Fruit fly (Drosophila melanogaster) whole organism, embryonic: ENCODE results near the gene Tgt.

Experiments
- Abd-B ChIP-seq: fragments of 200-800 bp; sonication (Bioruptor generic); optimal IDR thresholded peaks from 2 replicates; lab custom pipeline; 2018; ENCODE audit warnings: missing biosample characterization, mild to moderate bottlenecking, missing genetic modification characterization, moderate library complexity
- Bgb ChIP-seq: fragments of 200-800 bp; sonication (Bioruptor generic); IDR thresholded peaks from 2 replicates; pipeline ENCODE4 v1.3.6; 2022; ENCODE audit warnings: missing biosample characterization, missing genetic modification characterization; ENCODE audit not compliant: partially characterized antibody
- CG10274 ChIP-seq: fragments of 200-800 bp; sonication (Bioruptor generic); optimal IDR thresholded peaks from 3 replicates; lab custom pipeline; 2017; ENCODE audit warnings: missing biosample characterization, mild to moderate bottlenecking, missing genetic modification characterization
- CG10959 ChIP-seq: fragments of 200-800 bp; sonication (Bioruptor generic); IDR thresholded peaks from 2 replicates; pipeline ENCODE4 v1.3.6; 2022; ENCODE audit warnings: missing biosample characterization, missing genetic modification characterization
- CG11456 ChIP-seq: fragments of 200-800 bp; sonication (Bioruptor generic); IDR thresholded peaks from 3 replicates; pipeline ENCODE4 v1.3.6; 2022; ENCODE audit warnings: missing biosample characterization, missing genetic modification characterization
- CG11723 ChIP-seq: fragments of 200-800 bp; sonication (Bioruptor generic); optimal IDR thresholded peaks from 2 replicates; lab custom pipeline; 2017; ENCODE audit warnings: missing biosample characterization, mild to moderate bottlenecking, missing genetic modification characterization
- CG13624 ChIP-seq: fragments of 200-800 bp; sonication (Bioruptor generic); optimal IDR thresholded peaks from 2 replicates; lab custom pipeline; 2016; ENCODE audit warnings: missing biosample characterization, missing genetic modification characterization
- CG15073 ChIP-seq: fragments of 200-800 bp; sonication (Bioruptor generic); optimal IDR thresholded peaks from 2 replicates; lab custom pipeline; 2016; ENCODE audit warnings: missing biosample characterization, missing genetic modification characterization
- CG15601 ChIP-seq: fragments of 200-800 bp; sonication (Bioruptor generic); optimal IDR thresholded peaks from 3 replicates; lab custom pipeline; 2019; ENCODE audit warnings: missing biosample characterization, mild to moderate bottlenecking, missing genetic modification characterization, moderate library complexity
- CG30403 ChIP-seq: fragments of 200-800 bp; sonication (Bioruptor generic); optimal IDR thresholded peaks from 3 replicates; lab custom pipeline; 2016; ENCODE audit warnings: missing biosample characterization, missing genetic modification characterization
- CG3281 ChIP-seq: fragments of 200-800 bp; sonication (Bioruptor generic); optimal IDR thresholded peaks from 3 replicates; lab custom pipeline; 2017; ENCODE audit warnings: missing biosample characterization, mild to moderate bottlenecking, missing genetic modification characterization
- CG33557 ChIP-seq: fragments of 200-800 bp; sonication (Bioruptor generic); optimal IDR thresholded peaks from 2 replicates; lab custom pipeline; 2019; ENCODE audit warnings: missing biosample characterization, mild to moderate bottlenecking, missing genetic modification characterization, moderate library complexity
- CG42726 ChIP-seq: fragments of 200-800 bp; sonication (Bioruptor generic); IDR thresholded peaks from 2 replicates; pipeline ENCODE4 v1.3.6; 2022; ENCODE audit warnings: missing biosample characterization, missing genetic modification characterization; ENCODE audit not compliant: partially characterized antibody
- CG4730 ChIP-seq: fragments of 200-800 bp; sonication (Bioruptor generic); IDR thresholded peaks from 2 replicates; pipeline ENCODE4 v1.3.6; 2022; ENCODE audit warnings: missing biosample characterization, missing genetic modification characterization
- CG6175 ChIP-seq: fragments of 200-800 bp; sonication (Bioruptor generic); IDR thresholded peaks from 3 replicates; pipeline ENCODE4 v1.3.6; 2022; ENCODE audit warnings: missing biosample characterization, missing genetic modification characterization
- CG7987 ChIP-seq: fragments of 200-800 bp; sonication (Bioruptor generic); optimal IDR thresholded peaks from 2 replicates; lab custom pipeline; 2018; ENCODE audit warnings: missing biosample characterization, mild to moderate bottlenecking, missing genetic modification characterization, moderate library complexity
- CG8281 ChIP-seq: fragments of 200-800 bp; sonication (Bioruptor generic); optimal IDR thresholded peaks from 2 replicates; lab custom pipeline; 2018; ENCODE audit warnings: missing biosample characterization, mild to moderate bottlenecking, missing genetic modification characterization, moderate library complexity
- CG9609 ChIP-seq: fragments of 200-800 bp; sonication (Bioruptor generic); optimal IDR thresholded peaks from 3 replicates; lab custom pipeline; 2016; ENCODE audit warnings: missing biosample characterization, missing genetic modification characterization
- CG9727 ChIP-seq: fragments of 200-800 bp; sonication (Bioruptor generic); optimal IDR thresholded peaks from 3 replicates; lab custom pipeline; 2017; ENCODE audit warnings: missing biosample characterization, mild to moderate bottlenecking, missing genetic modification characterization
- CG9817 ChIP-seq: fragments of 200-800 bp; sonication (Bioruptor generic); optimal IDR thresholded peaks from 2 replicates; lab custom pipeline; 2018; ENCODE audit warnings: missing biosample characterization, mild to moderate bottlenecking, missing genetic modification characterization, moderate library complexity
- CG9932 ChIP-seq: fragments of 200-800 bp; sonication (Bioruptor generic); IDR thresholded peaks from 2 replicates; pipeline ENCODE4 v1.3.6; 2022; ENCODE audit warnings: missing biosample characterization, missing genetic modification characterization
- Dfd ChIP-seq, 2 experiments: fragments of >200 bp; optimal IDR thresholded peaks; 2 replicates each; lab custom pipeline; 2017; ENCODE audit warnings: missing biosample characterization in 2 of 2, missing genetic modification characterization in 2 of 2
- Doc3 ChIP-seq: fragments of 200-800 bp; sonication (Bioruptor generic); IDR thresholded peaks from 3 replicates; pipeline ENCODE4 v1.3.6; 2022; ENCODE audit warnings: missing biosample characterization, missing genetic modification characterization; ENCODE audit not compliant: partially characterized antibody
- Drgx ChIP-seq: fragments of 200-800 bp; sonication (Bioruptor generic); IDR thresholded peaks from 2 replicates; pipeline ENCODE4 v1.3.6; 2022; ENCODE audit warnings: missing biosample characterization, missing genetic modification characterization
- Ets65A ChIP-seq: fragments of 200-800 bp; sonication (Bioruptor generic); peaks from one replicate; lab custom pipeline; 2016; ENCODE audit warnings: missing biosample characterization, missing genetic modification characterization
- H2.0 ChIP-seq: fragments of 200-800 bp; sonication (Bioruptor generic); IDR thresholded peaks from 2 replicates; pipeline ENCODE4 v1.3.6; 2022; ENCODE audit warnings: missing biosample characterization, missing genetic modification characterization
- HmgD ChIP-seq: fragments of 200-800 bp; sonication (Bioruptor generic); optimal IDR thresholded peaks from 3 replicates; lab custom pipeline; 2016; ENCODE audit warnings: missing biosample characterization, missing genetic modification characterization
- Hsf ChIP-seq: fragments of 200-800 bp; sonication (Bioruptor generic); optimal IDR thresholded peaks from 3 replicates; lab custom pipeline; 2016; ENCODE audit warnings: missing biosample characterization, missing genetic modification characterization
- Meics ChIP-seq: fragments of 200-800 bp; sonication (Bioruptor generic); optimal IDR thresholded peaks from 2 replicates; lab custom pipeline; 2017; ENCODE audit warnings: missing biosample characterization, mild to moderate bottlenecking, missing genetic modification characterization
- Oli ChIP-seq: fragments of 200-800 bp; sonication (Bioruptor generic); optimal IDR thresholded peaks from 2 replicates; lab custom pipeline; 2018; ENCODE audit warnings: missing biosample characterization, mild to moderate bottlenecking, missing genetic modification characterization, moderate library complexity
- Stat92E ChIP-seq, 3 experiments: fragments of >200 bp in 2 of 3; fragments of 200-800 bp in 1 of 3; sonication (Bioruptor generic) in 1 of 3; optimal IDR thresholded peaks; 2 replicates each; lab custom pipeline; 2017 to 2019; ENCODE audit warnings: missing biosample characterization in 3 of 3, missing genetic modification characterization in 3 of 3, mild to moderate bottlenecking in 1 of 3, moderate library complexity in 1 of 3
- ara ChIP-seq: fragments of 200-800 bp; sonication (Bioruptor generic); IDR thresholded peaks from 2 replicates; pipeline ENCODE4 v1.3.6; 2022; ENCODE audit warnings: missing biosample characterization, missing genetic modification characterization
- bbx ChIP-seq: fragments of 200-800 bp; sonication (Bioruptor generic); IDR thresholded peaks from 2 replicates; pipeline ENCODE4 v1.3.6; 2022; ENCODE audit warnings: missing biosample characterization, missing genetic modification characterization; ENCODE audit not compliant: partially characterized antibody
- bcd ChIP-seq: fragments of 200-800 bp; sonication (Bioruptor generic); optimal IDR thresholded peaks from 2 replicates; lab custom pipeline; 2017; ENCODE audit warnings: missing biosample characterization, mild to moderate bottlenecking, missing genetic modification characterization
- chm ChIP-seq: fragments of 200-800 bp; sonication (Bioruptor generic); IDR thresholded peaks from 2 replicates; pipeline ENCODE4 v1.3.6; 2022; ENCODE audit warnings: missing biosample characterization, missing genetic modification characterization
- danr ChIP-seq: fragments of 200-800 bp; sonication (Bioruptor generic); IDR thresholded peaks from 2 replicates; pipeline ENCODE4 v1.3.6; 2022; ENCODE audit warnings: missing biosample characterization, missing genetic modification characterization
- dmrt11E ChIP-seq: fragments of 200-800 bp; sonication (Bioruptor generic); optimal IDR thresholded peaks from 3 replicates; lab custom pipeline; 2018; ENCODE audit warnings: missing biosample characterization, mild to moderate bottlenecking, missing genetic modification characterization, moderate library complexity
- esg ChIP-seq: fragments of 200-800 bp; sonication (Bioruptor generic); conservative IDR thresholded peaks from 2 replicates; pipeline ENCODE4 v1.3.6; 2022; ENCODE audit warnings: missing biosample characterization, missing genetic modification characterization
- ftz-f1 ChIP-seq: fragments of 200-800 bp; sonication (Bioruptor generic); optimal IDR thresholded peaks from 2 replicates; lab custom pipeline; 2016; ENCODE audit warnings: missing biosample characterization, missing genetic modification characterization
- fu2 ChIP-seq: fragments of 200-800 bp; sonication (Bioruptor generic); optimal IDR thresholded peaks from 2 replicates; lab custom pipeline; 2016; ENCODE audit warnings: missing biosample characterization, missing genetic modification characterization
- nerfin-2 ChIP-seq: fragments of 200-800 bp; sonication (Bioruptor generic); IDR thresholded peaks from 2 replicates; pipeline ENCODE4 v1.3.6; 2022; ENCODE audit warnings: missing biosample characterization, missing genetic modification characterization; ENCODE audit not compliant: partially characterized antibody
- odd ChIP-seq: fragments of 200-800 bp; sonication (Bioruptor generic); optimal IDR thresholded peaks from 2 replicates; lab custom pipeline; 2017; ENCODE audit warnings: missing biosample characterization, mild to moderate bottlenecking, missing genetic modification characterization
- pzg ChIP-seq: fragments of 200-800 bp; sonication (Bioruptor generic); optimal IDR thresholded peaks from 3 replicates; lab custom pipeline; 2018; ENCODE audit warnings: missing biosample characterization, mild to moderate bottlenecking, missing genetic modification characterization, moderate library complexity
- sisA ChIP-seq: fragments of 200-800 bp; sonication (Bioruptor generic); IDR thresholded peaks from 2 replicates; pipeline ENCODE4 v1.3.6; 2022; ENCODE audit warnings: missing biosample characterization, missing genetic modification characterization
- so ChIP-seq: fragments of 200-800 bp; sonication (Bioruptor generic); IDR thresholded peaks from 3 replicates; pipeline ENCODE4 v1.3.6; 2022; ENCODE audit warnings: missing biosample characterization, missing genetic modification characterization
- sr ChIP-seq: fragments of 200-800 bp; sonication (Bioruptor generic); IDR thresholded peaks from 3 replicates; pipeline ENCODE4 v1.3.6; 2022; ENCODE audit warnings: missing biosample characterization, missing genetic modification characterization
- stc ChIP-seq: fragments of 200-800 bp; sonication (Bioruptor generic); IDR thresholded peaks from 2 replicates; pipeline ENCODE4 v1.3.6; 2022; ENCODE audit warnings: missing biosample characterization, missing genetic modification characterization
- wek ChIP-seq: fragments of 200-800 bp; sonication (Bioruptor generic); optimal IDR thresholded peaks from 3 replicates; lab custom pipeline; 2018; ENCODE audit warnings: missing biosample characterization, mild to moderate bottlenecking, missing genetic modification characterization, moderate library complexity
- zen2 ChIP-seq: fragments of 200-800 bp; sonication (Bioruptor generic); IDR thresholded peaks from 3 replicates; pipeline ENCODE4 v1.3.6; 2022; ENCODE audit warnings: missing biosample characterization, missing genetic modification characterization; ENCODE audit not compliant: partially characterized antibody

Gene Tgt

dm6 chr2L:1169867-1170415 is 13.9 kb upstream of the Tgt start, which contains the start of the genes CG31922 and Plap (continued):
- TF ChIP-seq dmrt11E (tag; lab: Kevin White, UChicago), result peak; percentile 69
- TF ChIP-seq sisA (GFP tag; lab: Robert Waterston, UW), result no peak
- peak; percentile 95 for TF ChIP-seq Ets65A (GFP tag; lab: Kevin White, UChicago)
- peak; percentile 83 for TF ChIP-seq bbx (GFP tag; lab: Robert Waterston, UW)
- TF ChIP-seq ara, result no peak
- TF ChIP-seq esg, result peak; percentile 20; the same call in 1 of the 2 replicates
- peak; percentile 36 for TF ChIP-seq CG8281
- peak; percentile 81 for TF ChIP-seq Bgb (GFP tag; lab: Robert Waterston, UW)
- peak; percentile 87 for TF ChIP-seq CG30403 (GFP tag; lab: Kevin White, UChicago)
- TF ChIP-seq CG42726, result no peak
- TF ChIP-seq CG11456 (GFP tag; lab: Robert Waterston, UW), result 0 out of 3 replicates have a peak, but pooled peaks have one; percentile 57
- TF ChIP-seq pzg (GFP tag; lab: Kevin White, UChicago), result peak; percentile 58
- TF ChIP-seq wek (GFP tag; lab: Kevin White, UChicago), result no peak
- TF ChIP-seq CG4730 (GFP tag; lab: Robert Waterston, UW), result 0 out of 2 replicates have a peak, but pooled peaks have one; percentile 25
- TF ChIP-seq odd (GFP tag; lab: Kevin White, UChicago), result no peak
- no peak for TF ChIP-seq CG6175 (GFP tag; lab: Robert Waterston, UW)
- TF ChIP-seq Meics (GFP tag; lab: Kevin White, UChicago), result peak; percentile 58
- TF ChIP-seq Hsf (GFP tag; lab: Kevin White, UChicago), result peak; percentile 74
- TF ChIP-seq H2.0 (GFP tag; lab: Robert Waterston, UW), result peak; percentile 48
- TF ChIP-seq Oli, result peak; percentile 51
- no peak; the same call in 2 of the 3 replicates for TF ChIP-seq so (GFP tag; lab: Robert Waterston, UW)
- TF ChIP-seq zen2 (GFP tag; lab: Robert Waterston, UW), result peak; percentile 73; the same call in 2 of the 3 replicates
- no peak for TF ChIP-seq Stat92E (GFP tag; optimal IDR thresholded peaks at IDR 0.05; lab: Kevin White, UChicago)
- TF ChIP-seq CG9727 (GFP tag; lab: Kevin White, UChicago), result peak; percentile 71
- TF ChIP-seq stc, result 0 out of 2 replicates have a peak, but pooled peaks have one; percentile 7
- no peak for TF ChIP-seq sr (GFP tag; lab: Robert Waterston, UW)
- peak; percentile 59 for TF ChIP-seq Abd-B
- TF ChIP-seq CG9609 (GFP tag; lab: Kevin White, UChicago), result peak; percentile 27
- peak; percentile 63 for TF ChIP-seq bcd
- TF ChIP-seq CG10959 (GFP tag; lab: Robert Waterston, UW), result no peak
- TF ChIP-seq CG13624 (GFP tag; lab: Kevin White, UChicago), result peak; percentile 81
- TF ChIP-seq CG11723 (GFP tag; lab: Kevin White, UChicago), result no peak
- no peak for TF ChIP-seq Dfd (GFP tag; optimal IDR thresholded peaks at IDR 0.05; lab: Kevin White, UChicago)
- TF ChIP-seq CG15073 (GFP tag; lab: Kevin White, UChicago), result no peak
- TF ChIP-seq chm (GFP tag; lab: Robert Waterston, UW), result no peak
- TF ChIP-seq CG9817 (tag; lab: Kevin White, UChicago), result peak; percentile 72
- no peak for TF ChIP-seq HmgD (GFP tag; lab: Kevin White, UChicago)
- TF ChIP-seq Doc3 (GFP tag; lab: Robert Waterston, UW), result peak; percentile 94
- peak; percentile 61 for TF ChIP-seq CG33557
- TF ChIP-seq fu2 (GFP tag; lab: Kevin White, UChicago), result peak; percentile 27
- no peak for TF ChIP-seq CG7987 (GFP tag; lab: Kevin White, UChicago)
- peak; percentile 89 for TF ChIP-seq CG9932 (GFP tag; lab: Robert Waterston, UW)
- peak; percentile 63 for TF ChIP-seq CG3281 (GFP tag; lab: Kevin White, UChicago)
- TF ChIP-seq Drgx (GFP tag; lab: Robert Waterston, UW), result no peak
- TF ChIP-seq ftz-f1, result peak; percentile 68
- TF ChIP-seq CG10274, result no peak
- TF ChIP-seq danr (GFP tag; lab: Robert Waterston, UW), result peak; percentile 26; the same call in 1 of the 2 replicates
- TF ChIP-seq nerfin-2, result peak; percentile 81
- peak; percentile 71 for TF ChIP-seq CG15601 (tag; lab: Kevin White, UChicago)
